Fruit fly (Drosophila melanogaster) whole organism, embryonic: ENCODE data around the gene CG11839.
A peak's percentile ranks its signal among the peaks of the same experiment; 100 is the strongest.

Experiments used
- Bdp1 ChIP-seq: fragments of 200-800 bp; sonication (Bioruptor generic); optimal IDR thresholded peaks from 3 replicates; lab custom pipeline; 2016; ENCODE audit warnings: missing biosample characterization, missing genetic modification characterization
- CG10959 ChIP-seq: fragments of 200-800 bp; sonication (Bioruptor generic); IDR thresholded peaks from 2 replicates; pipeline ENCODE4 v1.3.6; 2022; ENCODE audit warnings: missing biosample characterization, missing genetic modification characterization
- CG11398 ChIP-seq: fragments of 200-800 bp; sonication (Bioruptor generic); optimal IDR thresholded peaks from 2 replicates; lab custom pipeline; 2016; ENCODE audit warnings: missing biosample characterization, missing genetic modification characterization
- CG12942 ChIP-seq: fragments of 200-800 bp; sonication (Bioruptor generic); optimal IDR thresholded peaks from 3 replicates; lab custom pipeline; 2016; ENCODE audit warnings: missing biosample characterization, missing genetic modification characterization
- CG13123 ChIP-seq: fragments of 200-800 bp; sonication (Bioruptor generic); optimal IDR thresholded peaks from 2 replicates; lab custom pipeline; 2016; ENCODE audit warnings: missing biosample characterization, missing genetic modification characterization
- CG13287 ChIP-seq: fragments of 200-800 bp; sonication (Bioruptor generic); IDR thresholded peaks from 2 replicates; pipeline ENCODE4 v1.3.6; 2022; ENCODE audit warnings: missing biosample characterization, missing genetic modification characterization; ENCODE audit not compliant: partially characterized antibody
- CG1529 ChIP-seq: fragments of 200-800 bp; sonication (Bioruptor generic); optimal IDR thresholded peaks from 3 replicates; lab custom pipeline; 2018; ENCODE audit warnings: missing biosample characterization, missing genetic modification characterization
- CG1647 ChIP-seq: fragments of 200-800 bp; sonication (Bioruptor generic); optimal IDR thresholded peaks from 3 replicates; lab custom pipeline; 2016; ENCODE audit warnings: missing biosample characterization, missing genetic modification characterization
- CG17328 ChIP-seq: fragments of 200-800 bp; sonication (Bioruptor generic); IDR thresholded peaks from 2 replicates; pipeline ENCODE4 v1.3.6; 2022; ENCODE audit warnings: missing biosample characterization, missing genetic modification characterization
- CG18599 ChIP-seq: fragments of 200-800 bp; sonication (Bioruptor generic); optimal IDR thresholded peaks from 3 replicates; lab custom pipeline; 2017; ENCODE audit warnings: missing biosample characterization, missing genetic modification characterization, mild to moderate bottlenecking, moderate library complexity, missing genetic modification reagents
- CG18764 ChIP-seq: fragments of 200-800 bp; sonication (Bioruptor generic); optimal IDR thresholded peaks from 3 replicates; lab custom pipeline; 2016; ENCODE audit warnings: missing biosample characterization, missing genetic modification characterization
- CG2120 ChIP-seq: fragments of 200-800 bp; sonication (Bioruptor generic); optimal IDR thresholded peaks from 3 replicates; lab custom pipeline; 2016; ENCODE audit warnings: missing biosample characterization, missing genetic modification characterization
- CG2199 ChIP-seq: fragments of 200-800 bp; sonication (Bioruptor generic); IDR thresholded peaks from 3 replicates; pipeline ENCODE4 v1.3.6; 2022; ENCODE audit warnings: missing biosample characterization, missing genetic modification characterization
- CG42726 ChIP-seq: fragments of 200-800 bp; sonication (Bioruptor generic); IDR thresholded peaks from 2 replicates; pipeline ENCODE4 v1.3.6; 2022; ENCODE audit warnings: missing biosample characterization, missing genetic modification characterization; ENCODE audit not compliant: partially characterized antibody
- CG4707 ChIP-seq: fragments of 200-800 bp; sonication (Bioruptor generic); optimal IDR thresholded peaks from 2 replicates; lab custom pipeline; 2018; ENCODE audit warnings: missing biosample characterization, mild to moderate bottlenecking, missing genetic modification characterization, moderate library complexity
- CG4820 ChIP-seq: fragments of 200-800 bp; sonication (Bioruptor generic); optimal IDR thresholded peaks from 3 replicates; lab custom pipeline; 2016; ENCODE audit warnings: missing biosample characterization, missing genetic modification characterization
- CG7928 ChIP-seq: fragments of 200-800 bp; sonication (Bioruptor generic); optimal IDR thresholded peaks from 2 replicates; lab custom pipeline; 2017; ENCODE audit warnings: missing biosample characterization, mild to moderate bottlenecking, missing genetic modification characterization
- CG7963 ChIP-seq: fragments of 200-800 bp; sonication (Bioruptor generic); IDR thresholded peaks from 3 replicates; pipeline ENCODE4 v1.3.6; 2022; ENCODE audit warnings: missing biosample characterization, missing genetic modification characterization; ENCODE audit not compliant: partially characterized antibody
- CG8388 ChIP-seq: fragments of 200-800 bp; sonication (Bioruptor generic); optimal IDR thresholded peaks from 2 replicates; lab custom pipeline; 2019; ENCODE audit warnings: missing biosample characterization, mild to moderate bottlenecking, missing genetic modification characterization, moderate library complexity
- Chrac-16 ChIP-seq: fragments of 200-800 bp; sonication (Bioruptor generic); optimal IDR thresholded peaks from 3 replicates; lab custom pipeline; 2016; ENCODE audit warnings: missing biosample characterization, missing genetic modification characterization
- Dad ChIP-seq: fragments of 200-800 bp; sonication (Bioruptor generic); optimal IDR thresholded peaks from 3 replicates; lab custom pipeline; 2016; ENCODE audit warnings: missing biosample characterization, missing genetic modification characterization
- Dek ChIP-seq: fragments of 200-800 bp; sonication (Bioruptor generic); optimal IDR thresholded peaks from 3 replicates; lab custom pipeline; 2019; ENCODE audit warnings: missing biosample characterization, mild to moderate bottlenecking, missing genetic modification characterization, moderate library complexity
- Ets65A ChIP-seq: fragments of 200-800 bp; sonication (Bioruptor generic); peaks from one replicate; lab custom pipeline; 2016; ENCODE audit warnings: missing biosample characterization, missing genetic modification characterization
- Gsc ChIP-seq: fragments of 200-800 bp; sonication (Bioruptor generic); IDR thresholded peaks from 2 replicates; pipeline ENCODE4 v1.3.6; 2022; ENCODE audit warnings: missing biosample characterization, missing genetic modification characterization
- H15 ChIP-seq: fragments of 200-800 bp; sonication (Bioruptor generic); IDR thresholded peaks from 3 replicates; pipeline ENCODE4 v1.3.6; 2022; ENCODE audit warnings: missing biosample characterization, missing genetic modification characterization
- Hr3 ChIP-seq: fragments of 200-800 bp; sonication (Bioruptor generic); optimal IDR thresholded peaks from 3 replicates; lab custom pipeline; 2016; ENCODE audit warnings: missing biosample characterization, missing genetic modification characterization
- Jarid2 ChIP-seq: fragments of 200-800 bp; sonication (Bioruptor generic); optimal IDR thresholded peaks from 3 replicates; lab custom pipeline; 2017; ENCODE audit warnings: mild to moderate bottlenecking, missing biosample characterization, missing genetic modification reagents, missing genetic modification characterization
- MBD-R2 ChIP-seq: fragments of 200-800 bp; sonication (Bioruptor generic); IDR thresholded peaks from 2 replicates; pipeline ENCODE4 v1.3.6; 2022; ENCODE audit warnings: missing biosample characterization, missing genetic modification characterization
- MESR4 ChIP-seq: fragments of 200-800 bp; sonication (Bioruptor generic); optimal IDR thresholded peaks from 2 replicates; lab custom pipeline; 2018; ENCODE audit warnings: missing biosample characterization, mild to moderate bottlenecking, missing genetic modification characterization, moderate library complexity
- Pdp1 ChIP-seq, 2 experiments: fragments of 200-800 bp; sonication (Bioruptor generic); optimal IDR thresholded peaks; 3 replicates each; lab custom pipeline; 2016; ENCODE audit warnings: missing biosample characterization in 2 of 2, missing genetic modification characterization in 2 of 2, mild to moderate bottlenecking in 1 of 2, moderate library complexity in 1 of 2
- Sry-β ChIP-seq: fragments of 200-800 bp; sonication (Bioruptor generic); optimal IDR thresholded peaks from 2 replicates; lab custom pipeline; 2018; ENCODE audit warnings: missing biosample characterization, mild to moderate bottlenecking, missing genetic modification characterization, moderate library complexity
- ash1 ChIP-seq: fragments of 200-800 bp; sonication (Bioruptor generic); optimal IDR thresholded peaks from 2 replicates; lab custom pipeline; 2018; ENCODE audit warnings: missing biosample characterization, mild to moderate bottlenecking, missing genetic modification characterization
- bab2 ChIP-seq: fragments of 200-800 bp; sonication (Bioruptor generic); optimal IDR thresholded peaks from 2 replicates; lab custom pipeline; 2016; ENCODE audit warnings: missing biosample characterization, missing genetic modification characterization
- bigmax ChIP-seq: fragments of 200-800 bp; sonication (Bioruptor generic); optimal IDR thresholded peaks from 2 replicates; lab custom pipeline; 2018; ENCODE audit warnings: missing biosample characterization, mild to moderate bottlenecking, missing genetic modification characterization
- chif ChIP-seq, 2 experiments: fragments of 200-800 bp; sonication (Bioruptor generic); optimal IDR thresholded peaks; 3 replicates each; lab custom pipeline; 2016; ENCODE audit warnings: missing biosample characterization in 2 of 2, missing genetic modification characterization in 2 of 2
- crol ChIP-seq: fragments of 200-800 bp; sonication (Bioruptor generic); IDR thresholded peaks from 2 replicates; pipeline ENCODE4 v1.3.6; 2022; ENCODE audit warnings: missing biosample characterization, missing genetic modification characterization
- crp ChIP-seq, 2 experiments: fragments of 200-800 bp; sonication (Bioruptor generic); optimal IDR thresholded peaks; 2 replicates in 1 of 2; 3 replicates in 1 of 2; lab custom pipeline; 2017; ENCODE audit warnings: missing biosample characterization in 2 of 2, missing genetic modification characterization in 2 of 2, mild to moderate bottlenecking in 1 of 2, moderate library complexity in 1 of 2
- fd102C ChIP-seq: fragments of 200-800 bp; sonication (Bioruptor generic); optimal IDR thresholded peaks from 2 replicates; lab custom pipeline; 2018; ENCODE audit warnings: missing biosample characterization, mild to moderate bottlenecking, missing genetic modification characterization, moderate library complexity
- gfzf ChIP-seq: fragments of 200-800 bp; sonication (Bioruptor generic); optimal IDR thresholded peaks from 2 replicates; lab custom pipeline; 2016; ENCODE audit warnings: missing biosample characterization, mild to moderate bottlenecking, missing genetic modification characterization, moderate library complexity
- gt ChIP-seq: fragments of 200-800 bp; sonication (Bioruptor generic); IDR thresholded peaks from 2 replicates; pipeline ENCODE4 v1.3.6; 2022; ENCODE audit warnings: missing biosample characterization, missing genetic modification characterization
- ham ChIP-seq: fragments of 200-800 bp; sonication (Bioruptor generic); IDR thresholded peaks from 2 replicates; pipeline ENCODE4 v1.3.6; 2022; ENCODE audit warnings: missing biosample characterization, missing genetic modification characterization
- her ChIP-seq: fragments of 200-800 bp; sonication (Bioruptor generic); optimal IDR thresholded peaks from 2 replicates; lab custom pipeline; 2016; ENCODE audit warnings: missing biosample characterization, missing genetic modification characterization
- lilli ChIP-seq: fragments of 200-800 bp; sonication (Bioruptor generic); optimal IDR thresholded peaks from 3 replicates; lab custom pipeline; 2016; ENCODE audit warnings: missing biosample characterization, missing genetic modification characterization
- lmd ChIP-seq: fragments of 200-800 bp; sonication (Bioruptor generic); IDR thresholded peaks from 2 replicates; pipeline ENCODE4 v1.3.6; 2022; ENCODE audit warnings: missing biosample characterization, missing genetic modification characterization
- lov ChIP-seq, 2 experiments: fragments of 200-800 bp in 1 of 2; fragments of >200 bp in 1 of 2; sonication (Bioruptor generic) in 1 of 2; IDR thresholded peaks in 1 of 2; optimal IDR thresholded peaks in 1 of 2; 2 replicates in 1 of 2; 3 replicates in 1 of 2; pipeline versions ENCODE4 v1.3.6 to Lab custom; 2017 to 2022; ENCODE audit warnings: missing biosample characterization in 1 of 2, missing genetic modification characterization in 1 of 2
- nerfin-1 ChIP-seq: fragments of 200-800 bp; sonication (Bioruptor generic); optimal IDR thresholded peaks from 3 replicates; lab custom pipeline; 2019; ENCODE audit warnings: missing biosample characterization, mild to moderate bottlenecking, missing genetic modification characterization, moderate library complexity
- pzg ChIP-seq: fragments of 200-800 bp; sonication (Bioruptor generic); optimal IDR thresholded peaks from 3 replicates; lab custom pipeline; 2018; ENCODE audit warnings: missing biosample characterization, mild to moderate bottlenecking, missing genetic modification characterization, moderate library complexity
- row ChIP-seq: fragments of 200-800 bp; sonication (Bioruptor generic); IDR thresholded peaks from 3 replicates; pipeline ENCODE4 v1.3.6; 2022; ENCODE audit warnings: missing biosample characterization, missing genetic modification characterization
- sr ChIP-seq: fragments of 200-800 bp; sonication (Bioruptor generic); IDR thresholded peaks from 3 replicates; pipeline ENCODE4 v1.3.6; 2022; ENCODE audit warnings: missing biosample characterization, missing genetic modification characterization

The CG11839 gene

dm6 chr3R:25066856-25067255 is 2.9 kb upstream of the CG11839 start:
- TF ChIP-seq CG13123 (GFP tag; lab: Kevin White, UChicago) (no peak), Ets65A (GFP tag; lab: Kevin White, UChicago) (peak; percentile 93)

- TF ChIP-seq MBD-R2 (GFP tag; lab: Robert Waterston, UW), result 0 out of 2 replicates have a peak, but pooled peaks have one; percentile 8
- TF ChIP-seq H15 (GFP tag; lab: Robert Waterston, UW), result no peak
- TF ChIP-seq crol (GFP tag; lab: Robert Waterston, UW), result no peak
- TF ChIP-seq CG1647 (GFP tag; lab: Kevin White, UChicago), result no peak
- no peak for TF ChIP-seq CG42726 (GFP tag; lab: Robert Waterston, UW)
- TF ChIP-seq lmd (GFP tag; lab: Robert Waterston, UW), result no peak
- no peak for TF ChIP-seq Sry-β (GFP tag; lab: Kevin White, UChicago)
- TF ChIP-seq Dek (tag; lab: Kevin White, UChicago), result no peak
- no peak for TF ChIP-seq Jarid2
- TF ChIP-seq CG7928 (GFP tag; lab: Kevin White, UChicago), result no peak
- no peak for TF ChIP-seq CG1529
- peak; percentile 59 for TF ChIP-seq gfzf
- 0 out of 3 replicates have a peak, but pooled peaks have one; percentile 29 for TF ChIP-seq row (GFP tag; lab: Robert Waterston, UW)
- TF ChIP-seq CG7963 (GFP tag; lab: Robert Waterston, UW), result no peak
- TF ChIP-seq ham, result no peak
- no peak for TF ChIP-seq bigmax
- no peak for TF ChIP-seq Hr3
- TF ChIP-seq Bdp1 (GFP tag; lab: Kevin White, UChicago), result no peak
- no peak for TF ChIP-seq CG2199
- TF ChIP-seq nerfin-1 (tag; lab: Kevin White, UChicago), result no peak
- TF ChIP-seq CG11398 (GFP tag; lab: Kevin White, UChicago), result no peak
- TF ChIP-seq crp (GFP tag; optimal IDR thresholded peaks at IDR 0.05; lab: Kevin White, UChicago), result peak in 1 of 2 experiments; percentile 74
- TF ChIP-seq fd102C (GFP tag; lab: Kevin White, UChicago), result no peak
- TF ChIP-seq Dad (GFP tag; lab: Kevin White, UChicago), result no peak
- TF ChIP-seq lov (optimal IDR thresholded peaks at IDR 0.05; lab: Kevin White, UChicago), result no peak
- TF ChIP-seq lov (GFP tag; IDR thresholded peaks at IDR 0.05; lab: Robert Waterston, UW), result no peak
- TF ChIP-seq chif (GFP tag; optimal IDR thresholded peaks at IDR 0.05; lab: Kevin White, UChicago), result no peak
- TF ChIP-seq CG12942, result no peak
- no peak for TF ChIP-seq CG4707
- no peak for TF ChIP-seq gt (GFP tag; lab: Robert Waterston, UW)
These were observed 1.1 kb downstream of the CG11839 start, which contains the start of gene CG11836 for dm6 chr3R:25070871-25071270. Gene CG11836 (plus strand): TSS chr3R:25071126.

dm6 chr3R:25074558-25074964 is 4.8 kb downstream of the CG11839 start, which contains the start of the genes shams and CG11920:
Gene shams (minus strand): TSS chr3R:25074607.
Gene CG11920 (plus strand): TSS chr3R:25074877.
- no peak for TF ChIP-seq bab2 (GFP tag; lab: Kevin White, UChicago)
- peak; percentile 74 for TF ChIP-seq CG13287 (GFP tag; lab: Robert Waterston, UW)
- TF ChIP-seq MESR4, result peak; percentile 50
- TF ChIP-seq pzg (GFP tag; lab: Kevin White, UChicago), result peak; percentile 47
- TF ChIP-seq CG8388 (GFP tag; lab: Kevin White, UChicago), result no peak
- peak; percentile 29 for TF ChIP-seq lilli
- no peak for TF ChIP-seq CG13123 (GFP tag; lab: Kevin White, UChicago)
- no peak for TF ChIP-seq CG18764 (GFP tag; lab: Kevin White, UChicago)
- TF ChIP-seq sr (GFP tag; lab: Robert Waterston, UW), result no peak
- no peak for TF ChIP-seq CG18599
- no peak for TF ChIP-seq CG11398 (GFP tag; lab: Kevin White, UChicago)
- no peak for TF ChIP-seq her (GFP tag; lab: Kevin White, UChicago)
- no peak for TF ChIP-seq CG10959 (GFP tag; lab: Robert Waterston, UW)
- peak; percentile 1 for TF ChIP-seq Chrac-16 (GFP tag; lab: Kevin White, UChicago)
- TF ChIP-seq Gsc, result no peak
- no peak for TF ChIP-seq CG17328
- no peak for TF ChIP-seq CG4820 (GFP tag; lab: Kevin White, UChicago)
- TF ChIP-seq ash1 (GFP tag; lab: Kevin White, UChicago), result no peak
- TF ChIP-seq Pdp1 (GFP tag; optimal IDR thresholded peaks at IDR 0.05; lab: Kevin White, UChicago), result no peak
- TF ChIP-seq CG2120, result peak; percentile 27
